Worm (Caenorhabditis elegans) whole organism, L4 larva: Measurements from ENCODE around the gene fip-2.

ENCODE experiments used
- F37D6.2 ChIP-seq: sonication (generic microtip); optimal IDR thresholded peaks from 2 replicates; lab custom pipeline; 2016; ENCODE audit warnings: mild to moderate bottlenecking, missing genetic modification characterization, missing compliant biosample characterization
- F49E8.2 ChIP-seq: sonication (generic microtip); optimal IDR thresholded peaks from 2 replicates; lab custom pipeline; 2016; ENCODE audit warnings: missing compliant biosample characterization, mild to moderate bottlenecking, missing genetic modification characterization, borderline replicate concordance
- R02D3.7 ChIP-seq: fragments of 150-350 bp; sonication (generic microtip); optimal IDR thresholded peaks from 3 replicates; lab custom pipeline; 2014; ENCODE audit warnings: missing biosample characterization, missing genetic modification characterization
- T20F7.1 ChIP-seq: fragments of 200-800 bp; sonication (Bioruptor generic); optimal IDR thresholded peaks from 2 replicates; lab custom pipeline; 2018; ENCODE audit warnings: mild to moderate bottlenecking, missing genetic modification characterization, missing compliant biosample characterization
- Y105C5A.15 ChIP-seq: fragments of 200-800 bp; sonication (Bioruptor generic); IDR thresholded peaks from 2 replicates; pipeline ENCODE4 v1.3.6; 2022; ENCODE audit warnings: missing genetic modification characterization, missing compliant biosample characterization
- Y48G9A.11 ChIP-seq: fragments of 200-800 bp; sonication (Bioruptor generic); IDR thresholded peaks from 2 replicates; pipeline ENCODE4 v1.3.6; 2022; ENCODE audit warnings: missing genetic modification reagents, missing genetic modification characterization, missing compliant biosample characterization
- Y5F2A.4 ChIP-seq: fragments of 200-800 bp; sonication (Bioruptor generic); optimal IDR thresholded peaks from 2 replicates; lab custom pipeline; 2018; ENCODE audit warnings: mild to moderate bottlenecking, missing genetic modification characterization, missing compliant biosample characterization
- aha-1 ChIP-seq: fragments of 150-350 bp; peaks from one replicate; lab custom pipeline; 2014; ENCODE audit warnings: missing biosample characterization, missing genetic modification characterization
- ama-1 ChIP-seq: fragments of 150-350 bp; optimal IDR thresholded peaks from 2 replicates; lab custom pipeline; 2014; ENCODE audit warnings: inconsistent platforms, mixed read lengths
- attf-4 ChIP-seq: sonication (generic microtip); optimal IDR thresholded peaks from 3 replicates; lab custom pipeline; 2017; ENCODE audit warnings: missing biosample characterization, missing genetic modification characterization
- ceh-44 ChIP-seq: fragments of 200-800 bp; sonication (Bioruptor generic); IDR thresholded peaks from 2 replicates; pipeline ENCODE4 v1.3.6; 2022; ENCODE audit warnings: missing genetic modification reagents, missing genetic modification characterization, missing compliant biosample characterization
- ceh-62 ChIP-seq: sonication (generic microtip); optimal IDR thresholded peaks from 2 replicates; lab custom pipeline; 2017; ENCODE audit warnings: missing biosample characterization, missing genetic modification characterization
- daf-16 ChIP-seq, 3 experiments: sonication (generic microtip); optimal IDR thresholded peaks; 2 replicates each; lab custom pipeline; 2016 to 2017; ENCODE audit warnings: missing genetic modification characterization in 3 of 3, missing genetic modification reagents in 3 of 3, mild to moderate bottlenecking in 2 of 3, missing compliant biosample characterization in 2 of 3, missing biosample characterization in 1 of 3, moderate library complexity in 1 of 3
- daf-19 ChIP-seq: fragments of 200-800 bp; sonication (Bioruptor generic); conservative IDR thresholded peaks from 2 replicates; pipeline ENCODE4 v1.3.6; 2022; ENCODE audit warnings: missing genetic modification characterization, missing compliant biosample characterization
- dmd-6 ChIP-seq: fragments of 200-800 bp; sonication (Bioruptor generic); IDR thresholded peaks from 2 replicates; pipeline ENCODE4 v1.3.6; 2022; ENCODE audit warnings: missing genetic modification reagents, missing genetic modification characterization, missing compliant biosample characterization
- duxl-1 ChIP-seq: sonication (generic microtip); optimal IDR thresholded peaks from 2 replicates; lab custom pipeline; 2016; ENCODE audit warnings: mild to moderate bottlenecking, missing genetic modification characterization, moderate library complexity, missing compliant biosample characterization; ENCODE audit not compliant: poor library complexity
- egl-43 ChIP-seq: fragments of 200-800 bp; sonication (Bioruptor generic); IDR thresholded peaks from 2 replicates; pipeline ENCODE4 v1.3.6; 2022; ENCODE audit warnings: missing genetic modification reagents, missing genetic modification characterization, missing compliant biosample characterization
- fos-1 ChIP-seq: fragments of 150-350 bp; optimal IDR thresholded peaks from 2 replicates; lab custom pipeline; 2014; ENCODE audit warnings: missing biosample characterization, missing genetic modification characterization
- hlh-30 ChIP-seq: sonication (generic microtip); optimal IDR thresholded peaks from 2 replicates; lab custom pipeline; 2017; ENCODE audit warnings: antibody characterized with exemption, mild to moderate bottlenecking, missing genetic modification characterization, missing compliant biosample characterization; ENCODE audit not compliant: insufficient read depth
- hmg-1.1 ChIP-seq: fragments of 200-800 bp; sonication (Bioruptor generic); IDR thresholded peaks from 2 replicates; pipeline ENCODE4 v1.3.6; 2022; ENCODE audit warnings: missing genetic modification reagents, missing genetic modification characterization, missing compliant biosample characterization
- lin-15B ChIP-seq: fragments of 150-350 bp; sonication (generic microtip); optimal IDR thresholded peaks from 3 replicates; lab custom pipeline; 2014; ENCODE audit warnings: missing biosample characterization, missing genetic modification characterization
- lin-38 ChIP-seq: fragments of 200-800 bp; sonication (Bioruptor generic); IDR thresholded peaks from 2 replicates; pipeline ENCODE4 v1.3.6; 2022; ENCODE audit warnings: missing genetic modification reagents, missing genetic modification characterization, missing compliant biosample characterization
- lsy-2 ChIP-seq, 2 experiments: fragments of 150-350 bp in 1 of 2; sonication (generic microtip) in 1 of 2; optimal IDR thresholded peaks; 2 replicates each; lab custom pipeline; 2014 to 2017; ENCODE audit warnings: missing biosample characterization in 2 of 2, missing genetic modification characterization in 2 of 2
- madf-9 ChIP-seq: fragments of 200-800 bp; sonication (Bioruptor generic); conservative IDR thresholded peaks from 2 replicates; pipeline ENCODE4 v1.3.6; 2022; ENCODE audit warnings: missing genetic modification reagents, missing genetic modification characterization, missing compliant biosample characterization
- mdt-29 ChIP-seq: fragments of 200-800 bp; sonication (Bioruptor generic); IDR thresholded peaks from 2 replicates; pipeline ENCODE4 v1.3.6; 2022; ENCODE audit warnings: missing genetic modification reagents, missing genetic modification characterization, missing compliant biosample characterization
- mes-2 ChIP-seq: sonication (generic microtip); optimal IDR thresholded peaks from 2 replicates; lab custom pipeline; 2016; ENCODE audit warnings: missing genotype, mild to moderate bottlenecking, missing genetic modification characterization, missing compliant biosample characterization; ENCODE audit not compliant: poor library complexity, severe bottlenecking
- mxl-2 ChIP-seq: fragments of 200-800 bp; sonication (Bioruptor generic); conservative IDR thresholded peaks from 2 replicates; pipeline ENCODE4 v1.3.6; 2022; ENCODE audit warnings: missing genetic modification reagents, missing genetic modification characterization, missing compliant biosample characterization
- mxl-3 ChIP-seq: fragments of 200-800 bp; sonication (Bioruptor generic); optimal IDR thresholded peaks from 2 replicates; lab custom pipeline; 2018; ENCODE audit warnings: mild to moderate bottlenecking, missing genetic modification characterization, missing compliant biosample characterization
- nhr-111 ChIP-seq: fragments of 200-800 bp; sonication (Bioruptor generic); optimal IDR thresholded peaks from 2 replicates; lab custom pipeline; 2018; ENCODE audit warnings: mild to moderate bottlenecking, missing genetic modification characterization, missing compliant biosample characterization
- nhr-237 ChIP-seq: sonication (generic microtip); optimal IDR thresholded peaks from 2 replicates; lab custom pipeline; 2017; ENCODE audit warnings: missing biosample characterization, missing genetic modification characterization
- nhr-28 ChIP-seq: fragments of 150-350 bp; optimal IDR thresholded peaks from 2 replicates; lab custom pipeline; 2014; ENCODE audit warnings: missing biosample characterization, missing genetic modification characterization
- nhr-41 ChIP-seq: fragments of 200-800 bp; sonication (Bioruptor generic); IDR thresholded peaks from 2 replicates; pipeline ENCODE4 v1.3.6; 2022; ENCODE audit warnings: missing genetic modification reagents, missing genetic modification characterization, missing compliant biosample characterization
- nhr-42 ChIP-seq: fragments of 200-800 bp; sonication (Bioruptor generic); IDR thresholded peaks from 2 replicates; pipeline ENCODE4 v1.3.6; 2022; ENCODE audit warnings: missing genetic modification characterization, missing compliant biosample characterization
- nhr-6 ChIP-seq: fragments of 150-350 bp; optimal IDR thresholded peaks from 2 replicates; lab custom pipeline; 2014; ENCODE audit warnings: missing biosample characterization, missing genetic modification characterization
- nhr-76 ChIP-seq: fragments of 150-350 bp; optimal IDR thresholded peaks from 2 replicates; lab custom pipeline; 2014; ENCODE audit warnings: missing biosample characterization, missing genetic modification characterization
- php-3 ChIP-seq: fragments of 200-800 bp; sonication (Bioruptor generic); IDR thresholded peaks from 2 replicates; pipeline ENCODE4 v1.3.6; 2022; ENCODE audit warnings: missing genetic modification reagents, missing genetic modification characterization, missing compliant biosample characterization
- saeg-2 ChIP-seq: fragments of 200-800 bp; sonication (Bioruptor generic); IDR thresholded peaks from 2 replicates; pipeline ENCODE4 v1.3.6; 2022; ENCODE audit warnings: missing genetic modification reagents, missing genetic modification characterization, missing compliant biosample characterization
- sdz-12 ChIP-seq: fragments of 200-800 bp; sonication (Bioruptor generic); optimal IDR thresholded peaks from 2 replicates; lab custom pipeline; 2018; ENCODE audit warnings: mild to moderate bottlenecking, missing genetic modification characterization, missing compliant biosample characterization
- skn-1 ChIP-seq: fragments of 150-350 bp; optimal IDR thresholded peaks from 2 replicates; lab custom pipeline; 2014; ENCODE audit warnings: missing biosample characterization, missing genetic modification characterization
- snpc-1.2 ChIP-seq: fragments of 200-800 bp; sonication (Bioruptor generic); IDR thresholded peaks from 2 replicates; pipeline ENCODE4 v1.3.6; 2022; ENCODE audit warnings: missing genetic modification reagents, missing genetic modification characterization, missing compliant biosample characterization
- snpc-4 ChIP-seq: fragments of 150-350 bp; optimal IDR thresholded peaks from 2 replicates; lab custom pipeline; 2014; ENCODE audit warnings: missing biosample characterization, missing genetic modification characterization
- spr-3 ChIP-seq: fragments of 200-800 bp; sonication (Bioruptor generic); optimal IDR thresholded peaks from 2 replicates; lab custom pipeline; 2018; ENCODE audit warnings: mild to moderate bottlenecking, missing genetic modification characterization, missing compliant biosample characterization
- tag-97 ChIP-seq: fragments of 200-800 bp; sonication (Bioruptor generic); IDR thresholded peaks from 2 replicates; pipeline ENCODE4 v1.3.6; 2022; ENCODE audit warnings: missing genetic modification characterization, missing compliant biosample characterization
- unc-130 ChIP-seq: sonication (generic microtip); optimal IDR thresholded peaks from 2 replicates; lab custom pipeline; 2016; ENCODE audit warnings: missing genetic modification reagents, missing genetic modification characterization, missing compliant biosample characterization
- vab-7 ChIP-seq: fragments of 200-800 bp; sonication (Bioruptor generic); IDR thresholded peaks from 2 replicates; pipeline ENCODE4 v1.3.6; 2022; ENCODE audit warnings: missing genetic modification reagents, missing genetic modification characterization, missing compliant biosample characterization
- zag-1 ChIP-seq: fragments of 150-350 bp; optimal IDR thresholded peaks from 2 replicates; lab custom pipeline; 2014; ENCODE audit warnings: missing biosample characterization, missing genetic modification characterization
- zfp-2 ChIP-seq: sonication (generic microtip); optimal IDR thresholded peaks from 2 replicates; lab custom pipeline; 2016; ENCODE audit warnings: mild to moderate bottlenecking, missing genetic modification characterization, missing compliant biosample characterization
- zfp-3 ChIP-seq: fragments of 200-800 bp; sonication (Bioruptor generic); conservative IDR thresholded peaks from 2 replicates; pipeline ENCODE4 v1.3.6; 2022; ENCODE audit warnings: missing genetic modification reagents, missing genetic modification characterization, missing compliant biosample characterization
- zip-2 ChIP-seq: fragments of 150-350 bp; optimal IDR thresholded peaks from 2 replicates; lab custom pipeline; 2014; ENCODE audit warnings: missing biosample characterization, missing genetic modification characterization
- ztf-7 ChIP-seq: fragments of 150-350 bp; optimal IDR thresholded peaks from 2 replicates; lab custom pipeline; 2014; ENCODE audit warnings: missing biosample characterization, missing genetic modification characterization

Gene fip-2

ce11 chrV:9095613-9096317 lies 28.0 kb downstream of the fip-2 start, which contains the start of gene F21C10.10 (continued):
- TF ChIP-seq snpc-1.2 (GFP tag; lab: Robert Waterston, UW) (no peak), R02D3.7 (no peak), ceh-44 (no peak), vab-7 (GFP tag; lab: Robert Waterston, UW) (no peak), ztf-7 (tag; lab: Kevin White, UChicago) (peak; percentile 63), nhr-76 (peak; percentile 87), T20F7.1 (peak; percentile 68), dmd-6 (peak; percentile 99), zfp-2 (tag; lab: Kevin White, UChicago) (no peak), F49E8.2 (no peak), attf-4 (no peak), unc-130 (GFP tag; lab: Kevin White, UChicago) (no peak), php-3 (peak; percentile 86), duxl-1 (no peak), zip-2 (peak; percentile 31), nhr-237 (tag; lab: Kevin White, UChicago) (no peak), snpc-4 (no peak), fos-1 (no peak), nhr-111 (GFP tag; lab: Kevin White, UChicago) (no peak), mdt-29 (peak; percentile 76), lin-15B (tag; lab: Kevin White, UChicago) (no peak), madf-9 (GFP tag; lab: Robert Waterston, UW) (peak; percentile 46; the same call in 1 of the 2 replicates), mxl-2 (GFP tag; lab: Robert Waterston, UW) (peak; percentile 98), Y48G9A.11 (no peak), nhr-28 (tag; lab: Kevin White, UChicago) (peak; percentile 98), hmg-1.1 (peak; percentile 63), spr-3 (GFP tag; lab: Kevin White, UChicago) (peak; percentile 49), sdz-12 (no peak), Y105C5A.15 (GFP tag; lab: Robert Waterston, UW) (no peak), saeg-2 (GFP tag; lab: Robert Waterston, UW) (peak; percentile 94), Y5F2A.4 (GFP tag; lab: Kevin White, UChicago) (no peak), daf-19 (GFP tag; lab: Robert Waterston, UW) (no peak)

DNA sequence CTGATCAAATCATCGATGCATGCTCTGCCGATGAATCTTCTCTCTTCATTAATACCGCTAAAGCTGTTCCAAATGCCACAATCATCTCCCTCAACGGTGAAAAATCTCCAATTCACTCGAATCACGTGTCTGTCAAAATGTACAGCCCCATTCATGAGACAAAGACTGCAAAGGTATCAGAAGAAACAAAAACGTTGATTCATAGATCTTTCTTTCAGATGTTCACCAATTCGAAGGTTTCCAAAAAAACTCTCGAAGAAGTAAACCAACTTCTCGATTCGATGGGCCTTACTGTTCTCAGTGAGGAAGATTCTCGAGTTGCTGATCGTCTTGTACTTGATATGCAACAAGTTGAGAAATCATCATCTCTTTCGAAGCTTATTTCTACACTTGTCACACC lies 28.9 kb downstream of the fip-2 start:
- peak; percentile 52 for TF ChIP-seq hlh-30
- TF ChIP-seq ceh-62, result no peak
- TF ChIP-seq ama-1, result peak; percentile 27
- peak; percentile 7 for TF ChIP-seq mxl-3 (GFP tag; lab: Kevin White, UChicago)
- TF ChIP-seq, all 104 proteins: peak for 3

ce11 chrV:9097213-9097612 lies 29.4 kb downstream of the fip-2 start:
- no peak for TF ChIP-seq madf-9 (GFP tag; lab: Robert Waterston, UW)
- no peak for TF ChIP-seq nhr-6 (tag; lab: Kevin White, UChicago)
- no peak for TF ChIP-seq nhr-237 (tag; lab: Kevin White, UChicago)
- TF ChIP-seq skn-1 (tag; lab: Kevin White, UChicago), result no peak
- TF ChIP-seq egl-43 (GFP tag; lab: Robert Waterston, UW), result no peak
- TF ChIP-seq nhr-42 (GFP tag; lab: Robert Waterston, UW), result no peak
- peak; percentile 17; the same call in 1 of the 2 replicates for TF ChIP-seq php-3
- TF ChIP-seq nhr-111 (GFP tag; lab: Kevin White, UChicago), result no peak
- TF ChIP-seq mes-2, result no peak
- no peak for TF ChIP-seq lsy-2 (tag; optimal IDR thresholded peaks at IDR 0.05; lab: Kevin White, UChicago)
- TF ChIP-seq zag-1 (tag; lab: Kevin White, UChicago), result no peak
- no peak for TF ChIP-seq tag-97 (GFP tag; lab: Robert Waterston, UW)
- TF ChIP-seq nhr-41, result no peak
- TF ChIP-seq zfp-3 (GFP tag; lab: Robert Waterston, UW), result peak; percentile 63; the same call in 1 of the 2 replicates
- TF ChIP-seq daf-16 (GFP tag; optimal IDR thresholded peaks at IDR 0.05; lab: Kevin White, UChicago), result no peak
- no peak for TF ChIP-seq daf-16 (tag; optimal IDR thresholded peaks at IDR 0.05; lab: Kevin White, UChicago)
- peak; percentile 17 for TF ChIP-seq ama-1
- TF ChIP-seq aha-1 (tag; lab: Kevin White, UChicago), result peak; percentile 24
- no peak for TF ChIP-seq F37D6.2 (tag; lab: Kevin White, UChicago)
- TF ChIP-seq R02D3.7, result no peak
- peak; percentile 39; the same call in 1 of the 2 replicates for TF ChIP-seq lin-38 (GFP tag; lab: Robert Waterston, UW)
